Fruit fly (Drosophila melanogaster) whole organism, embryonic: ENCODE data around the gene CG7896.

Source experiments
- Ada2b ChIP-seq: fragments of 200-800 bp; sonication (Bioruptor generic); IDR thresholded peaks from 2 replicates; pipeline ENCODE4 v1.3.6; 2022; ENCODE audit warnings: missing biosample characterization, missing genetic modification characterization
- CG14710 ChIP-seq: fragments of 200-800 bp; sonication (Bioruptor generic); optimal IDR thresholded peaks from 3 replicates; lab custom pipeline; 2019; ENCODE audit warnings: missing biosample characterization, mild to moderate bottlenecking, missing genetic modification characterization, moderate library complexity
- CG3726 ChIP-seq: fragments of 200-800 bp; sonication (Bioruptor generic); IDR thresholded peaks from 3 replicates; pipeline ENCODE4, ENCODE4 v1.3.6; 2022; ENCODE audit warnings: missing biosample characterization, missing genetic modification characterization
- CG7786 ChIP-seq: fragments of 200-800 bp; sonication (Bioruptor generic); optimal IDR thresholded peaks from 2 replicates; lab custom pipeline; 2016; ENCODE audit warnings: missing biosample characterization, missing genetic modification characterization
- D ChIP-seq, 2 experiments: fragments of 200-800 bp in 1 of 2; fragments of >200 bp in 1 of 2; sonication (Bioruptor generic) in 1 of 2; optimal IDR thresholded peaks; 2 replicates in 1 of 2; 3 replicates in 1 of 2; lab custom pipeline; 2017; ENCODE audit warnings: mild to moderate bottlenecking in 1 of 2, missing biosample characterization in 1 of 2, missing genetic modification characterization in 1 of 2, missing genetic modification reagents in 1 of 2
- Mad ChIP-seq: fragments of 200-800 bp; sonication (Bioruptor generic); optimal IDR thresholded peaks from 2 replicates; lab custom pipeline; 2016; ENCODE audit warnings: missing biosample characterization, missing genetic modification characterization
- bab2 ChIP-seq: fragments of 200-800 bp; sonication (Bioruptor generic); optimal IDR thresholded peaks from 2 replicates; lab custom pipeline; 2016; ENCODE audit warnings: missing biosample characterization, missing genetic modification characterization
- fu2 ChIP-seq: fragments of 200-800 bp; sonication (Bioruptor generic); optimal IDR thresholded peaks from 2 replicates; lab custom pipeline; 2016; ENCODE audit warnings: missing biosample characterization, missing genetic modification characterization
- jigr1 ChIP-seq: fragments of 200-800 bp; sonication (Bioruptor generic); IDR thresholded peaks from 3 replicates; pipeline ENCODE4 v1.3.6; 2022; ENCODE audit warnings: missing biosample characterization, missing genetic modification characterization
- wor ChIP-seq: fragments of 200-800 bp; sonication (Bioruptor generic); IDR thresholded peaks from 2 replicates; pipeline ENCODE4 v1.3.6; 2022; ENCODE audit warnings: missing biosample characterization, missing genetic modification characterization

dm6 chr3R:29995035-29995434 lies 11.8 kb downstream of the CG7896 start, which contains the start of the genes CG7903 and Sas-6:
- TF ChIP-seq CG7786 (GFP tag; lab: Kevin White, UChicago) = no peak
- no peak for TF ChIP-seq Ada2b (GFP tag; lab: Robert Waterston, UW)
- TF ChIP-seq wor (GFP tag; lab: Robert Waterston, UW) = no peak
- TF ChIP-seq fu2 (GFP tag; lab: Kevin White, UChicago) = no peak
- TF ChIP-seq CG3726 (GFP tag; lab: Robert Waterston, UW) = no peak
- no peak for TF ChIP-seq jigr1 (GFP tag; lab: Robert Waterston, UW)
- TF ChIP-seq D (optimal IDR thresholded peaks at IDR 0.05; lab: Kevin White, UChicago) = no peak
- TF ChIP-seq D (GFP tag; optimal IDR thresholded peaks at IDR 0.05; lab: Kevin White, UChicago) = no peak
- no peak for TF ChIP-seq bab2 (GFP tag; lab: Kevin White, UChicago)
- TF ChIP-seq Mad = no peak
- TF ChIP-seq CG14710 = peak; percentile 33
